Fruit fly (Drosophila melanogaster): ENCODE results near the gene CG12111.

Gene CG12111

dm6 chrX:8560087-8560999 lies 10.4 kb downstream of the CG12111 start, which contains the start of the genes CG12112 and Trf4-1 (continued):
- TF ChIP-seq exex (tag; optimal IDR thresholded peaks at IDR 0.05) (peak; percentile 15), rib (GFP tag; IDR thresholded peaks at IDR 0.05) (0 out of 2 replicates have a peak, but pooled peaks have one; percentile 30), Bgb (GFP tag; IDR thresholded peaks at IDR 0.05; ENCODE audit: partially characterized antibody) (peak; percentile 83), Nf-YB (GFP tag; optimal IDR thresholded peaks at IDR 0.05) (no peak), sna (GFP tag; IDR thresholded peaks at IDR 0.05; ENCODE audit: partially characterized antibody) (peak; percentile 63), chm (GFP tag; IDR thresholded peaks at IDR 0.05) (no peak), nmo (GFP tag; optimal IDR thresholded peaks at IDR 0.05) (peak; percentile 44), CG30403 (GFP tag; optimal IDR thresholded peaks at IDR 0.05) (peak; percentile 29), gem (tag; optimal IDR thresholded peaks at IDR 0.05) (peak; percentile 27), BtbVII (GFP tag; optimal IDR thresholded peaks at IDR 0.05) (peak; percentile 19), CG12659 (GFP tag; optimal IDR thresholded peaks at IDR 0.05) (peak; percentile 56), Deaf1 (tag; optimal IDR thresholded peaks at IDR 0.05) (peak; percentile 13), Sry-δ (GFP tag; optimal IDR thresholded peaks at IDR 0.05) (peak; percentile 91), amos (GFP tag; IDR thresholded peaks at IDR 0.05; ENCODE audit: partially characterized antibody) (peak; percentile 80), knrl (GFP tag; IDR thresholded peaks at IDR 0.05; ENCODE audit: partially characterized antibody) (peak; percentile 79), inv (GFP tag; IDR thresholded peaks at IDR 0.05; ENCODE audit: partially characterized antibody) (peak; percentile 76), CG15479 (GFP tag; optimal IDR thresholded peaks at IDR 0.05) (peak; percentile 91), insv (GFP tag; optimal IDR thresholded peaks at IDR 0.05) (no peak), Dp (GFP tag; optimal IDR thresholded peaks at IDR 0.05) (peak; percentile 50), cwo (GFP tag; optimal IDR thresholded peaks at IDR 0.05) (peak; percentile 2), CG7271 (tag; optimal IDR thresholded peaks at IDR 0.05) (no peak), CG9932 (GFP tag; IDR thresholded peaks at IDR 0.05) (peak; percentile 42; the same call in 1 of the 2 replicates), Xrp1 (GFP tag; IDR thresholded peaks at IDR 0.05) (0 out of 2 replicates have a peak, but pooled peaks have one; percentile 15), CG10274 (GFP tag; optimal IDR thresholded peaks at IDR 0.05) (no peak), ken (GFP tag; IDR thresholded peaks at IDR 0.05) (no peak), CG7357 (GFP tag; IDR thresholded peaks at IDR 0.05) (no peak), CG11504 (tag; optimal IDR thresholded peaks at IDR 0.05) (peak; percentile 30), shn (GFP tag; optimal IDR thresholded peaks at IDR 0.05) (peak; percentile 24), CG1647 (GFP tag; optimal IDR thresholded peaks at IDR 0.05) (peak; percentile 6), jigr1 (GFP tag; IDR thresholded peaks at IDR 0.05) (peak; percentile 64; the same call in 1 of the 3 replicates), CG17568 (GFP tag; optimal IDR thresholded peaks at IDR 0.05) (no peak), CG15073 (GFP tag; optimal IDR thresholded peaks at IDR 0.05) (no peak), CG7987 (GFP tag; optimal IDR thresholded peaks at IDR 0.05) (no peak), Hr51 (GFP tag; optimal IDR thresholded peaks at IDR 0.05) (peak; percentile 9 to 31), MESR4 (GFP tag; optimal IDR thresholded peaks at IDR 0.05) (peak; percentile 90), CG15601 (tag; optimal IDR thresholded peaks at IDR 0.05) (peak; percentile 46), gfzf (GFP tag; optimal IDR thresholded peaks at IDR 0.05) (peak; percentile 63), Stat92E (GFP tag; optimal IDR thresholded peaks at IDR 0.05) (no peak), CG15696 (tag; optimal IDR thresholded peaks at IDR 0.05) (peak; percentile 7), E2f2 (GFP tag; IDR thresholded peaks at IDR 0.05) (peak; percentile 16; the same call in 1 of the 2 replicates), phol (tag; optimal IDR thresholded peaks at IDR 0.05) (peak; percentile 48), HLH4C (GFP tag; IDR thresholded peaks at IDR 0.05; ENCODE audit: partially characterized antibody) (peak; percentile 79), zfh1 (GFP tag; IDR thresholded peaks at IDR 0.05) (0 out of 3 replicates have a peak, but pooled peaks have one; percentile 34), dmrt99B (tag; optimal IDR thresholded peaks at IDR 0.05) (no peak), zen2 (GFP tag; IDR thresholded peaks at IDR 0.05; ENCODE audit: partially characterized antibody) (peak; percentile 63; the same call in 2 of the 3 replicates)

Data from whole organism, embryonic.